Fruit fly (Drosophila melanogaster) whole organism, wandering third instar larva: ENCODE results near the gene CG3764.

Experiments used
- CG9705 ChIP-seq: fragments of 200-800 bp; sonication (Bioruptor generic); optimal IDR thresholded peaks from 2 replicates; lab custom pipeline; 2018; ENCODE audit warnings: missing biosample characterization, mild to moderate bottlenecking, missing genetic modification characterization
- Dfd ChIP-seq: fragments of >200 bp; optimal IDR thresholded peaks from 2 replicates; lab custom pipeline; 2017; ENCODE audit warnings: missing biosample characterization, missing genetic modification characterization
- Dif ChIP-seq: fragments of 200-275, 200-300 bp; sonication (Bioruptor generic); optimal IDR thresholded peaks from 2 replicates; lab custom pipeline; 2018; ENCODE audit warnings: missing biosample characterization, missing genetic modification characterization; ENCODE audit not compliant: partially characterized antibody
- HLH106 ChIP-seq: fragments of 200-800 bp; optimal IDR thresholded peaks from 3 replicates; lab custom pipeline; 2019; ENCODE audit warnings: missing biosample characterization, mild to moderate bottlenecking, missing genetic modification characterization, moderate library complexity
- Hnf4 ChIP-seq: fragments of 200-800 bp; sonication (Bioruptor generic); optimal IDR thresholded peaks from 2 replicates; lab custom pipeline; 2016; ENCODE audit warnings: missing biosample characterization, mild to moderate bottlenecking, missing genetic modification characterization
- Hr78 ChIP-seq: fragments of >200 bp; optimal IDR thresholded peaks from 2 replicates; lab custom pipeline; 2017; ENCODE audit warnings: missing biosample characterization, missing genetic modification characterization
- Jra ChIP-seq: sonication (Bioruptor generic); optimal IDR thresholded peaks from 2 replicates; lab custom pipeline; 2016; ENCODE audit warnings: missing biosample characterization, missing genetic modification characterization
- Mio ChIP-seq: sonication (Bioruptor generic); optimal IDR thresholded peaks from 2 replicates; lab custom pipeline; 2016; ENCODE audit warnings: missing biosample characterization, missing genetic modification characterization
- Myc ChIP-seq: fragments of >200 bp; optimal IDR thresholded peaks from 2 replicates; lab custom pipeline; 2017
- N ChIP-seq: fragments of >200 bp; optimal IDR thresholded peaks from 2 replicates; lab custom pipeline; 2018; ENCODE audit warnings: missing biosample characterization, missing external identifiers, missing genetic modification characterization
- OdsH ChIP-seq: fragments of 200-800 bp; sonication (Bioruptor generic); optimal IDR thresholded peaks from 2 replicates; lab custom pipeline; 2016; ENCODE audit warnings: missing biosample characterization, mild to moderate bottlenecking, missing genetic modification characterization
- Rel ChIP-seq, 2 experiments: fragments of 200-800 bp; sonication (Bioruptor generic) in 1 of 2; optimal IDR thresholded peaks; 2 replicates in 1 of 2; 3 replicates in 1 of 2; lab custom pipeline; 2016 to 2019; ENCODE audit warnings: mild to moderate bottlenecking in 2 of 2, missing biosample characterization in 2 of 2, missing genetic modification characterization in 2 of 2, moderate library complexity in 1 of 2
- Sp1 ChIP-seq: fragments of 200-800 bp; sonication (Bioruptor generic); optimal IDR thresholded peaks from 3 replicates; lab custom pipeline; 2019; ENCODE audit warnings: missing biosample characterization, mild to moderate bottlenecking, missing genetic modification characterization, moderate library complexity
- Vsx2 ChIP-seq: fragments of 200-300, 225-300 bp; sonication (Bioruptor generic); optimal IDR thresholded peaks from 2 replicates; lab custom pipeline; 2018; ENCODE audit warnings: missing biosample characterization, missing genetic modification characterization; ENCODE audit not compliant: partially characterized antibody
- br ChIP-seq: fragments of 200-800 bp; sonication (Bioruptor generic); optimal IDR thresholded peaks from 2 replicates; lab custom pipeline; 2016; ENCODE audit warnings: missing biosample characterization, missing genetic modification characterization
- brk ChIP-seq: fragments of 200-800 bp; sonication (Bioruptor generic); optimal IDR thresholded peaks from 2 replicates; lab custom pipeline; 2016; ENCODE audit warnings: missing biosample characterization, mild to moderate bottlenecking, missing genetic modification characterization
- dl ChIP-seq, 2 experiments: fragments of 175-275, 200-275 bp in 1 of 2; fragments of 200-275 bp in 1 of 2; sonication (Bioruptor generic); optimal IDR thresholded peaks; lab custom pipeline; 2018; ENCODE audit warnings: mild to moderate bottlenecking in 2 of 2, missing biosample characterization in 2 of 2, missing genetic modification characterization in 2 of 2, moderate library complexity in 2 of 2; ENCODE audit not compliant: partially characterized antibody in 2 of 2, insufficient read depth in 1 of 2
- dmrt93B ChIP-seq: fragments of 200-800 bp; sonication (Bioruptor generic); optimal IDR thresholded peaks from 2 replicates; lab custom pipeline; 2018; ENCODE audit warnings: missing biosample characterization, mild to moderate bottlenecking, missing genetic modification characterization
- dsf ChIP-seq: sonication (Bioruptor generic); optimal IDR thresholded peaks from 2 replicates; lab custom pipeline; 2016; ENCODE audit warnings: missing biosample characterization, missing genetic modification characterization, borderline replicate concordance
- ey ChIP-seq: fragments of 200-800 bp; sonication (Bioruptor generic); optimal IDR thresholded peaks from 2 replicates; lab custom pipeline; 2016; ENCODE audit warnings: missing biosample characterization, missing genetic modification characterization
- foxo ChIP-seq, 2 experiments: fragments of 200-800 bp; sonication (Bioruptor generic); optimal IDR thresholded peaks; 2 replicates in 1 of 2; 3 replicates in 1 of 2; lab custom pipeline; 2016 to 2017; ENCODE audit warnings: missing biosample characterization in 2 of 2, missing genetic modification characterization in 2 of 2
- fru ChIP-seq: fragments of 200-800 bp; sonication (Bioruptor generic); optimal IDR thresholded peaks from 3 replicates; lab custom pipeline; 2016; ENCODE audit warnings: missing biosample characterization, mild to moderate bottlenecking, missing genetic modification characterization
- h ChIP-seq: fragments of 200-800 bp; sonication (Bioruptor generic); optimal IDR thresholded peaks from 3 replicates; lab custom pipeline; 2016; ENCODE audit warnings: missing biosample characterization, mild to moderate bottlenecking, missing genetic modification characterization
- jim ChIP-seq: fragments of 175-275, 200-325 bp; sonication (Bioruptor generic); optimal IDR thresholded peaks from 2 replicates; lab custom pipeline; 2016; ENCODE audit warnings: missing biosample characterization, mild to moderate bottlenecking, missing genetic modification characterization
- lola ChIP-seq: fragments of >200 bp; optimal IDR thresholded peaks from 2 replicates; lab custom pipeline; 2017; ENCODE audit warnings: missing biosample characterization, missing genetic modification characterization
- pan ChIP-seq: fragments of >200 bp; optimal IDR thresholded peaks from 2 replicates; lab custom pipeline; 2017
- psq ChIP-seq: fragments of 200-800 bp; sonication (Bioruptor generic); optimal IDR thresholded peaks from 3 replicates; lab custom pipeline; 2017; ENCODE audit warnings: missing biosample characterization, mild to moderate bottlenecking, missing genetic modification characterization, moderate library complexity
- rgr ChIP-seq: fragments of 200-800 bp; sonication (Bioruptor generic); optimal IDR thresholded peaks from 3 replicates; lab custom pipeline; 2016; ENCODE audit warnings: missing biosample characterization, mild to moderate bottlenecking, missing genetic modification characterization
- sage ChIP-seq: fragments of 200-800 bp; sonication (Bioruptor generic); optimal IDR thresholded peaks from 2 replicates; lab custom pipeline; 2016; ENCODE audit warnings: missing biosample characterization, mild to moderate bottlenecking, missing genetic modification characterization
- sv ChIP-seq: fragments of 200-800 bp; sonication (Bioruptor generic); optimal IDR thresholded peaks from 3 replicates; lab custom pipeline; 2016; ENCODE audit warnings: missing biosample characterization, missing genetic modification characterization
- tai ChIP-seq: sonication (Bioruptor generic); optimal IDR thresholded peaks from 2 replicates; lab custom pipeline; 2016; ENCODE audit warnings: missing biosample characterization, missing genetic modification characterization
- woc ChIP-seq: sonication (Bioruptor generic); optimal IDR thresholded peaks from 2 replicates; lab custom pipeline; 2016; ENCODE audit warnings: missing biosample characterization, mild to moderate bottlenecking, missing genetic modification characterization

CG3764 gene

DNA sequence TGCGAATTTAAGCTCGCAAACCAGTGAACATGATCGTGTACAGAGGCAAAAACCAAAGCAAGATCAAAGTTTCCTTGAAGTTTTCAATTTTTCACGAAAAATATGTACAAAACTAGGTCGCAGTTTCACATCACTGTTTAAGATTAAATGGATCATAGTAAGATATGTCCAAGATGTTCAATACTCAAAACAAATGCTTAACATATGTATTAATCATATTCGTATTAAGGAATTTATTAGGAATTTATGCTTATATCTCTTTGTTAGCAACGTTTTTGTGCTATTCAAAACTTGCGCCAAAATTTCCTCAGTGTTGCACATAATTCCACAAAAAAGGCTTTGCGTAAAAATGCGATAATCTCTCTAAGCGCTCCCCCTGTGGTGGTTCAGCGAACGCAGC, 25.0 kb downstream of the CG3764 start:
- TF ChIP-seq sv (GFP tag; lab: Kevin White, UChicago): no peak
- no peak for TF ChIP-seq fru (GFP tag; lab: Kevin White, UChicago)
- TF ChIP-seq lola (GFP tag; lab: Kevin White, UChicago): no peak
- no peak for TF ChIP-seq pan (lab: Kevin White, UChicago)
- no peak for TF ChIP-seq Jra (GFP tag; lab: Kevin White, UChicago)
- TF ChIP-seq dl (GFP tag; optimal IDR thresholded peaks at IDR 0.05; lab: Kevin White, UChicago; ENCODE audit: insufficient read depth in 1 of 2, partially characterized antibody in 2 of 2): no peak
- no peak for TF ChIP-seq rgr (GFP tag; lab: Kevin White, UChicago)
- TF ChIP-seq psq: no peak
- no peak for TF ChIP-seq jim (GFP tag; lab: Kevin White, UChicago)
- no peak for TF ChIP-seq Dif (GFP tag; lab: Kevin White, UChicago)
- TF ChIP-seq Mio (GFP tag; lab: Kevin White, UChicago): no peak
- TF ChIP-seq sage (GFP tag; lab: Kevin White, UChicago): no peak
- TF ChIP-seq Sp1: no peak
- no peak for TF ChIP-seq Vsx2 (GFP tag; lab: Kevin White, UChicago)
- no peak for TF ChIP-seq br (GFP tag; lab: Kevin White, UChicago)
- no peak for TF ChIP-seq Rel (GFP tag; optimal IDR thresholded peaks at IDR 0.05; lab: Kevin White, UChicago)
- TF ChIP-seq Rel (tag; optimal IDR thresholded peaks at IDR 0.05; lab: Kevin White, UChicago): no peak
- no peak for TF ChIP-seq tai (GFP tag; lab: Kevin White, UChicago)
- TF ChIP-seq dsf (GFP tag; lab: Kevin White, UChicago): no peak
- no peak for TF ChIP-seq Hnf4
- TF ChIP-seq CG9705 (GFP tag; lab: Kevin White, UChicago): no peak
- TF ChIP-seq, all 38 proteins: peak for 0

DNA sequence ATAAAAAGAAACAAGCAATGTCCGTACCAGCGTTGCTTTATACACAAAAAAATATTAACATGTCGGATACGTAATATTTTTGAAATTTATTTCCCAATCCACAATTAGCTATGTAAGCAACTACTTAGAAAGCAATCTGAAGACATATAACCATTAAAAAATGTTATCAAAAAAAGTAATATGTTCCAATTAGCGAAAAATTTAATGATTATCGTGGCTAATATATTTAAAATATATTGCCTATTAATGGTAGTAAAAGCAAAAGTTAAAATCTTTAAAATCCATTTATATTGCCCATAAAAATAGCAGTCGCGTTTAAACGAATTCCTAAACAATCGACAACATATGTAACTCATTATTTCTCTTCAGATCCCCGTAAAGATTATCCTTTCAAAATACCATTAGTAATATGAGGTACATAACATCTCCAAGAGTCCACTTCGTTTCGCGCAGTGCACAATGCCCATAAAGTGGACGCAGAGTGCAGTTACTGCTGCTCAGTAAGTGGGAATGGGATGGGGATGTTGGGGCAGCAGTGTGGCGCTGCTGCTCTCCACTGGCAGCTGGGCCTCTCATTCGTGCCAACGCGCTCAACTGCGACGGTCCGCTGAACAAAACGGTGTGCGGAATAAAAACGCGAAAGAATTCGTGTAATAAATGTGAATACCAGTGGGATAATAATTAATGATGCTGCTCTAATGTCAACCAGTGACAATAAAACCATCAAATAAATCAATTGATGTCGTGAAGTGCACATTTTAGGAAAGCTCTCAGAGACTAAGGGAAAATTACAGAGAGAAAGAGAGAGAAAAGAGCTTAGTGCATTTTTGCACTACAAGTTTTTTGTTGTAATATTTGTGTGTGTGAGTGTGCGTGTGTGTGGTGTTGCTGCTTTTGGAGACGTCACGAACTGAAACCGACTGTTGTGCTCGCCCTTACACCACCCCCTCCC, 26.0 kb downstream of the CG3764 start:
- no peak for TF ChIP-seq Dfd (GFP tag; lab: Kevin White, UChicago)
- TF ChIP-seq Vsx2 (GFP tag; lab: Kevin White, UChicago): peak; percentile 67
- TF ChIP-seq woc (GFP tag; lab: Kevin White, UChicago): peak; percentile 67
- peak; percentile 43 for TF ChIP-seq psq
- TF ChIP-seq fru (GFP tag; lab: Kevin White, UChicago): peak; percentile 56
- TF ChIP-seq rgr (GFP tag; lab: Kevin White, UChicago): peak; percentile 56
- TF ChIP-seq h (GFP tag; lab: Kevin White, UChicago): peak; percentile 60
- no peak for TF ChIP-seq tai (GFP tag; lab: Kevin White, UChicago)
- no peak for TF ChIP-seq pan (lab: Kevin White, UChicago)
- TF ChIP-seq HLH106 (tag; lab: Kevin White, UChicago): peak; percentile 65
- TF ChIP-seq Dif (GFP tag; lab: Kevin White, UChicago): peak; percentile 58
- peak; percentile 20 for TF ChIP-seq brk (GFP tag; lab: Kevin White, UChicago)
- TF ChIP-seq br (GFP tag; lab: Kevin White, UChicago): peak; percentile 16
- peak; percentile 69 for TF ChIP-seq Sp1
- TF ChIP-seq foxo (GFP tag; optimal IDR thresholded peaks at IDR 0.05; lab: Kevin White, UChicago): peak in 1 of 2 experiments; percentile 62
- peak; percentile 49 for TF ChIP-seq dmrt93B (GFP tag; lab: Kevin White, UChicago)
- no peak for TF ChIP-seq N (GFP tag; lab: Kevin White, UChicago)
- TF ChIP-seq sv (GFP tag; lab: Kevin White, UChicago): peak; percentile 13
- TF ChIP-seq dl (GFP tag; optimal IDR thresholded peaks at IDR 0.05; lab: Kevin White, UChicago; ENCODE audit: insufficient read depth in 1 of 2, partially characterized antibody in 2 of 2): peak in 1 of 2 experiments; percentile 43
- peak; percentile 37 for TF ChIP-seq OdsH (GFP tag; lab: Kevin White, UChicago)
- no peak for TF ChIP-seq Rel (GFP tag; optimal IDR thresholded peaks at IDR 0.05; lab: Kevin White, UChicago)
- TF ChIP-seq Rel (tag; optimal IDR thresholded peaks at IDR 0.05; lab: Kevin White, UChicago): peak; percentile 32
- TF ChIP-seq Myc (lab: Kevin White, UChicago): no peak
- peak; percentile 62 for TF ChIP-seq ey

DNA sequence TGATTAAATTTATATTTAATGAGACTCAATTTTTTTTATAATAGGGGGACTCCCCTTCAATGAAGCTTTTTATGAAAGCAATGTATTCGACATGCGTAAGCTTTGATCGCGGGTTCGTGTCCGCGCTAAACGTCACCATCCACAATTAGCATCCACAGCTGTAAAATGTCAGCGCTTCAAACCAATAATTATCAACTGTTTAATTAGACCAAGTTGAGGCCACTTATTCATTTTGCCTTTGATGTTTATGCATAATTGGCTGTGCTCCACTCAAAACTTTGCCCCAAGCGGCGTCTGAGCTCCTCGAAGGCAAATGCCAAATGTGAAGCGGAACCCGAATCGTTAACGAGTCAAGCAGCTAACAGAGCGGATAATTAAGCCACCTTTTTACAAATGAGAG, 26.8 kb downstream of the CG3764 start:
- TF ChIP-seq woc (GFP tag; lab: Kevin White, UChicago) (no peak), Hr78 (GFP tag; lab: Kevin White, UChicago) (no peak), Vsx2 (GFP tag; lab: Kevin White, UChicago) (peak; percentile 41), Myc (lab: Kevin White, UChicago) (peak; percentile 54), Rel (GFP tag; optimal IDR thresholded peaks at IDR 0.05; lab: Kevin White, UChicago) (no peak), Rel (tag; optimal IDR thresholded peaks at IDR 0.05; lab: Kevin White, UChicago) (peak; percentile 99)
